Worm (Caenorhabditis elegans) whole organism, L2 larva: ENCODE measurements around the gene B0272.3.

Source experiments
- Y55F3AM.14 ChIP-seq: fragments of 200-800 bp; sonication (Bioruptor generic); optimal IDR thresholded peaks from 2 replicates; lab custom pipeline; 2018; ENCODE audit warnings: mild to moderate bottlenecking, missing genetic modification characterization, missing compliant biosample characterization
- ama-1 ChIP-seq: fragments of 150-350 bp; optimal IDR thresholded peaks from 2 replicates; lab custom pipeline; 2018; ENCODE audit warnings: inconsistent platforms
- lin-13 ChIP-seq: fragments of 150-350 bp; optimal IDR thresholded peaks from 2 replicates; lab custom pipeline; 2014; ENCODE audit warnings: missing biosample characterization, missing genetic modification reagents, missing genetic modification characterization
- snpc-4 ChIP-seq: fragments of 150-350 bp; optimal IDR thresholded peaks from 2 replicates; lab custom pipeline; 2014; ENCODE audit warnings: missing biosample characterization, missing genetic modification characterization
- zag-1 ChIP-seq: fragments of 150-350 bp; optimal IDR thresholded peaks from 2 replicates; lab custom pipeline; 2014; ENCODE audit warnings: missing biosample characterization, missing genetic modification characterization
- ztf-4 ChIP-seq: fragments of 150-350 bp; optimal IDR thresholded peaks from 2 replicates; lab custom pipeline; 2014; ENCODE audit warnings: missing biosample characterization, missing genetic modification characterization

DNA sequence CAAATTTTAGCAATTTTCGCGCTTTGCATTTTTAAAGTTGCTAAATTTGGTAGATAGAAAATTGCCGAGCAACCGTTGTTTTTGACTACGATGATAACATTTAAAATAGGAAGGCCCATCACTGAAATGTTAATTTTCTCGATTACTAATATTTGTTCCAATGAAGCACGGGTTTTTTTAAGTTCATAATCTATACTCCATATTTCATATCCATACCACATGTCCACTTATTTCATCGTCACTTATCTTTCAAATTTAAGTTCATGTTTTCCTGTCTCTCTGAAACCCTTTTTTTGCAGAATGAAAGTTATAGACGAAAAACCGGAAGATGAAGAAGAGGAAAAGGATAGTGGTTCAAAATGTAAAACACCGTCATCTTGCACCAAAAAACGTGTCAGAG lies 40.9 kb downstream of the B0272.3 start, which contains the start of gene gap-2:
- TF ChIP-seq ama-1 (lab: Kevin White, UChicago) (no peak), zag-1 (tag; lab: Kevin White, UChicago) (no peak), Y55F3AM.14 (GFP tag; lab: Kevin White, UChicago) (no peak), snpc-4 (tag; lab: Kevin White, UChicago) (no peak), ztf-4 (tag; lab: Kevin White, UChicago) (no peak), lin-13 (no peak)
